Worm (Caenorhabditis elegans) whole organism, L4/young adult: ENCODE data around the gene srsx-25.

ENCODE experiments used
- W03F9.2 ChIP-seq: fragments of 150-350 bp; optimal IDR thresholded peaks from 2 replicates; lab custom pipeline; 2014; ENCODE audit warnings: missing biosample characterization, missing genetic modification characterization
- him-1 ChIP-seq: sonication (generic microtip); optimal IDR thresholded peaks from 2 replicates; lab custom pipeline; 2016; ENCODE audit warnings: missing genotype, missing genetic modification reagents, missing genetic modification characterization, missing compliant biosample characterization

DNA sequence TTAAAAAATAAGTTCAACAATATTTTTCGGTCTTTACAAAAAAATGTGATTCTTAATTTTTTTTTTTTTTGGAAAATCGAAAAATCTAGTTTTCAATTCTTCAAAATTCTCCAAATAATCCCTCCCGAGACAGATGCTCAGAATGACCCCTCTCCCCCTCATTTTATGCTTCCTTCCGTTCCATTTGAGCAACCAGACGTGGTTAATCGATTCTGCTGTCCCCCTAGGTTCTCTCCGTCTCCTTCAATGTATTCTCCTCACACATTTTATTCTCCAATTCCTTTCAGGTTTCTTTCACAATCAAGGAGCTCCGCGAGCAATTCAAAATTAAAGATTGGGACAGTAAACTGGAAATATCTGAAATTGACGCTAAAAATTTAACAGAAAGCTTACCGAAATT, 9.9 kb downstream of the srsx-25 start:
- TF ChIP-seq W03F9.2, result no peak
- no peak for TF ChIP-seq him-1 (tag; lab: Kevin White, UChicago)
